Worm (Caenorhabditis elegans) whole organism, early embryonic: ENCODE results near the gene srx-122.

Experiments used
- B0310.2 ChIP-seq: sonication (generic microtip); optimal IDR thresholded peaks from 2 replicates; lab custom pipeline; 2016; ENCODE audit warnings: mild to moderate bottlenecking, missing genetic modification characterization, missing compliant biosample characterization
- F13C5.2 ChIP-seq: sonication (generic microtip); optimal IDR thresholded peaks from 2 replicates; lab custom pipeline; 2017; ENCODE audit warnings: mild to moderate bottlenecking, missing genetic modification characterization, inconsistent platforms, missing compliant biosample characterization
- aly-1 ChIP-seq: sonication (generic microtip); optimal IDR thresholded peaks from 2 replicates; lab custom pipeline; 2016; ENCODE audit warnings: missing genetic modification characterization, missing compliant biosample characterization
- ama-1 ChIP-seq: fragments of 150-350 bp; optimal IDR thresholded peaks from 2 replicates; lab custom pipeline; 2014
- ceh-13 ChIP-seq: fragments of 200-800 bp; sonication (Bioruptor generic); optimal IDR thresholded peaks from 2 replicates; lab custom pipeline; 2018; ENCODE audit warnings: mild to moderate bottlenecking, missing genetic modification characterization, missing compliant biosample characterization
- ceh-36 ChIP-seq: sonication (generic microtip); optimal IDR thresholded peaks from 2 replicates; lab custom pipeline; 2016; ENCODE audit warnings: missing genetic modification characterization, inconsistent platforms, missing compliant biosample characterization
- ets-7 ChIP-seq: sonication (generic microtip); optimal IDR thresholded peaks from 2 replicates; lab custom pipeline; 2016; ENCODE audit warnings: missing genotype, missing genetic modification characterization, missing compliant biosample characterization
- flt-1 ChIP-seq: fragments of 200-800 bp; sonication (Bioruptor generic); IDR thresholded peaks from 2 replicates; pipeline ENCODE4 v1.3.6; 2022; ENCODE audit warnings: missing genetic modification characterization, missing compliant biosample characterization
- hmbx-1 ChIP-seq: sonication (generic microtip); optimal IDR thresholded peaks from 2 replicates; lab custom pipeline; 2016; ENCODE audit warnings: mild to moderate bottlenecking, missing genetic modification characterization, missing compliant biosample characterization
- hmg-4 ChIP-seq: fragments of 200-800 bp; sonication (Bioruptor generic); optimal IDR thresholded peaks from 2 replicates; lab custom pipeline; 2018; ENCODE audit warnings: mild to moderate bottlenecking, missing genetic modification characterization, missing compliant biosample characterization
- hnd-1 ChIP-seq: sonication (generic microtip); optimal IDR thresholded peaks from 2 replicates; lab custom pipeline; 2016; ENCODE audit warnings: missing genetic modification characterization, missing compliant biosample characterization
- pes-1 ChIP-seq: fragments of 200-800 bp; sonication (Bioruptor generic); IDR thresholded peaks from 2 replicates; pipeline ENCODE4 v1.3.6; 2022; ENCODE audit warnings: missing genetic modification reagents, missing genetic modification characterization, missing compliant biosample characterization
- scrt-1 ChIP-seq: fragments of 200-800 bp; sonication (Bioruptor generic); IDR thresholded peaks from 2 replicates; pipeline ENCODE4 v1.3.6; 2022; ENCODE audit warnings: missing genetic modification characterization, missing compliant biosample characterization
- sea-1 ChIP-seq: fragments of 200-800 bp; sonication (Bioruptor generic); conservative IDR thresholded peaks from 2 replicates; pipeline ENCODE4 v1.3.6; 2022; ENCODE audit warnings: missing genetic modification characterization, missing compliant biosample characterization
- tbx-11 ChIP-seq: fragments of 200-800 bp; sonication (Bioruptor generic); IDR thresholded peaks from 2 replicates; pipeline ENCODE4 v1.3.6; 2022; ENCODE audit warnings: missing genetic modification characterization, missing compliant biosample characterization
- tbx-37 ChIP-seq: fragments of 200-800 bp; sonication (Bioruptor generic); conservative IDR thresholded peaks from 2 replicates; pipeline ENCODE4 v1.3.6; 2022; ENCODE audit warnings: missing genetic modification reagents, missing genetic modification characterization, missing compliant biosample characterization
- tra-4 ChIP-seq: sonication (generic microtip); optimal IDR thresholded peaks from 2 replicates; lab custom pipeline; 2017; ENCODE audit warnings: missing genetic modification characterization, missing compliant biosample characterization

srx-122 gene

ce11 chrV:3257277-3257676, 40.4 kb downstream of the srx-122 start, which contains the start of gene T28A11.22:
Gene T28A11.22, plus strand, starts transcription at chrV:3257577.
- no peak for TF ChIP-seq flt-1 (GFP tag; lab: Robert Waterston, UW)
- no peak for TF ChIP-seq ets-7 (tag; lab: Kevin White, UChicago)
- TF ChIP-seq sea-1 (GFP tag; lab: Robert Waterston, UW) = no peak
- TF ChIP-seq ceh-13 (GFP tag; lab: Kevin White, UChicago) = no peak
- no peak for TF ChIP-seq aly-1
- no peak for TF ChIP-seq F13C5.2 (tag; lab: Kevin White, UChicago)
- TF ChIP-seq ceh-36 (tag; lab: Kevin White, UChicago) = no peak
- TF ChIP-seq hmg-4 (GFP tag; lab: Kevin White, UChicago) = no peak
- no peak for TF ChIP-seq tra-4
- no peak for TF ChIP-seq tbx-37 (GFP tag; lab: Robert Waterston, UW)
- no peak for TF ChIP-seq tbx-11

ce11 chrV:3256809-3257208, 40.9 kb downstream of the srx-122 start:
- TF ChIP-seq tra-4 = no peak
- TF ChIP-seq ama-1 (lab: Kevin White, UChicago) = no peak

DNA sequence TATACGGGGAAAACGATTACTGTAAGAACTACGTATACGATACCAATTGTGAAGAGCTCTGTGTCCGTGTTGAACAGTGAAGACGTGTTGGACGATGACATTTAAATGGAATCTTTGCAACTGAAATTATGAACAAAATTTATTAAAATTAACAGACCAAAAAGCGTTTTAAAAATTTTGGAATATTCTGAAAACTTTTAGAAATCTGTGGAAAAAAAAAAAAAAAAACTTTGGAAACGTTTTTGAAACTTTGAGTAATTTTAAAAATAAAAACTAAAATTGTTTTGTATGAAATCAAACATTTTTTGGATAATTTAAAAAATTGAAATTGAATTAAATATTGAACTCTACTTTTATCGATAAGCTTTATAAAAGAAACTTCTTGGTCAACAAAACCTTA, 41.6 kb downstream of the srx-122 start, which contains the start of gene srt-63:
TSS of gene srt-63 (minus strand) at position 101 of the 400 bp plus-strand sequence.
- TF ChIP-seq tra-4 (no peak), ama-1 (lab: Kevin White, UChicago) (no peak), ceh-13 (GFP tag; lab: Kevin White, UChicago) (no peak), flt-1 (GFP tag; lab: Robert Waterston, UW) (no peak), tbx-37 (GFP tag; lab: Robert Waterston, UW) (no peak), B0310.2 (tag; lab: Kevin White, UChicago) (no peak), F13C5.2 (tag; lab: Kevin White, UChicago) (no peak), ceh-36 (tag; lab: Kevin White, UChicago) (no peak), hnd-1 (tag; lab: Kevin White, UChicago) (no peak), hmbx-1 (tag; lab: Kevin White, UChicago) (no peak), scrt-1 (no peak), tbx-11 (no peak), pes-1 (GFP tag; lab: Robert Waterston, UW) (no peak), hmg-4 (GFP tag; lab: Kevin White, UChicago) (no peak), sea-1 (GFP tag; lab: Robert Waterston, UW) (no peak), aly-1 (no peak), ets-7 (tag; lab: Kevin White, UChicago) (no peak)

ce11 chrV:3250153-3250552, 47.5 kb downstream of the srx-122 start, which contains the start of gene T28A11.13:
Gene T28A11.13, minus strand, starts transcription at chrV:3250253.
- TF ChIP-seq tbx-37 (GFP tag; lab: Robert Waterston, UW) = no peak
- TF ChIP-seq ceh-13 (GFP tag; lab: Kevin White, UChicago) = no peak
- TF ChIP-seq ets-7 (tag; lab: Kevin White, UChicago) = no peak
- no peak for TF ChIP-seq flt-1 (GFP tag; lab: Robert Waterston, UW)
- no peak for TF ChIP-seq tbx-11
- TF ChIP-seq ama-1 (lab: Kevin White, UChicago) = no peak
- TF ChIP-seq hnd-1 (tag; lab: Kevin White, UChicago) = no peak
- no peak for TF ChIP-seq pes-1 (GFP tag; lab: Robert Waterston, UW)
- no peak for TF ChIP-seq tra-4
- TF ChIP-seq F13C5.2 (tag; lab: Kevin White, UChicago) = no peak
- no peak for TF ChIP-seq ceh-36 (tag; lab: Kevin White, UChicago)
- TF ChIP-seq hmg-4 (GFP tag; lab: Kevin White, UChicago) = no peak
- no peak for TF ChIP-seq hmbx-1 (tag; lab: Kevin White, UChicago)
- TF ChIP-seq scrt-1 = no peak
- TF ChIP-seq B0310.2 (tag; lab: Kevin White, UChicago) = no peak
- no peak for TF ChIP-seq aly-1

ce11 chrV:3247515-3247914, 50.1 kb downstream of the srx-122 start, which contains the start of gene srj-8:
Gene srj-8, plus strand, starts transcription at chrV:3247815.
- TF ChIP-seq ceh-13 (GFP tag; lab: Kevin White, UChicago) (no peak), hnd-1 (tag; lab: Kevin White, UChicago) (no peak), tbx-11 (no peak), flt-1 (GFP tag; lab: Robert Waterston, UW) (no peak), ceh-36 (tag; lab: Kevin White, UChicago) (no peak), pes-1 (GFP tag; lab: Robert Waterston, UW) (no peak), tbx-37 (GFP tag; lab: Robert Waterston, UW) (no peak), ets-7 (tag; lab: Kevin White, UChicago) (no peak), sea-1 (GFP tag; lab: Robert Waterston, UW) (no peak), tra-4 (no peak), F13C5.2 (tag; lab: Kevin White, UChicago) (no peak), aly-1 (no peak), B0310.2 (tag; lab: Kevin White, UChicago) (no peak), scrt-1 (no peak), ama-1 (lab: Kevin White, UChicago) (no peak), hmg-4 (GFP tag; lab: Kevin White, UChicago) (no peak), hmbx-1 (tag; lab: Kevin White, UChicago) (no peak)
